Worm (Caenorhabditis elegans): ENCODE data around the gene pcp-5.

ce11 chrIII:7940819-7941218 lies 33.4 kb upstream of the pcp-5 start, which contains the start of gene C29E4.12:
- TF ChIP-seq tbx-2 (tag; optimal IDR thresholded peaks at IDR 0.05) (peak; percentile 77), nhr-77 (tag; optimal IDR thresholded peaks at IDR 0.05) (peak; percentile 61), unc-62 (GFP tag; optimal IDR thresholded peaks at IDR 0.05) (no peak), unc-130 (tag; optimal IDR thresholded peaks at IDR 0.05) (peak; percentile 40)

Measured in whole organism, L1 larva.